Worm (Caenorhabditis elegans) whole organism, late embryonic: ENCODE data around the gene mrps-7.

Source experiments
- C08G9.2 ChIP-seq: sonication (generic microtip); optimal IDR thresholded peaks from 2 replicates; lab custom pipeline; 2016; ENCODE audit warnings: mild to moderate bottlenecking, missing genetic modification characterization, moderate library complexity, missing compliant biosample characterization
- F13H6.1 ChIP-seq: sonication (generic microtip); optimal IDR thresholded peaks from 2 replicates; lab custom pipeline; 2016; ENCODE audit warnings: missing genetic modification characterization, missing compliant biosample characterization
- ahr-1 ChIP-seq: sonication (generic microtip); optimal IDR thresholded peaks from 2 replicates; lab custom pipeline; 2016; ENCODE audit warnings: missing genetic modification characterization, missing compliant biosample characterization
- ceh-18 ChIP-seq: sonication (generic microtip); optimal IDR thresholded peaks from 2 replicates; lab custom pipeline; 2016; ENCODE audit warnings: missing genetic modification characterization, missing compliant biosample characterization
- ceh-19 ChIP-seq: fragments of 200-800 bp; sonication (Bioruptor generic); optimal IDR thresholded peaks from 2 replicates; lab custom pipeline; 2018; ENCODE audit warnings: mild to moderate bottlenecking, missing genetic modification characterization, missing compliant biosample characterization
- ceh-2 ChIP-seq: sonication (generic microtip); optimal IDR thresholded peaks from 2 replicates; lab custom pipeline; 2016; ENCODE audit warnings: missing genotype, missing genetic modification characterization, missing compliant biosample characterization
- ceh-22 ChIP-seq: sonication (generic microtip); optimal IDR thresholded peaks from 2 replicates; lab custom pipeline; 2017; ENCODE audit warnings: missing biosample characterization, missing genetic modification characterization
- ceh-24 ChIP-seq: sonication (generic microtip); optimal IDR thresholded peaks from 2 replicates; lab custom pipeline; 2016; ENCODE audit warnings: mild to moderate bottlenecking, missing genetic modification characterization, missing compliant biosample characterization
- ceh-34 ChIP-seq: sonication (generic microtip); optimal IDR thresholded peaks from 2 replicates; lab custom pipeline; 2016; ENCODE audit warnings: mild to moderate bottlenecking, missing genetic modification characterization, missing compliant biosample characterization
- ceh-6 ChIP-seq: fragments of 200-800 bp; sonication (Bioruptor generic); optimal IDR thresholded peaks from 2 replicates; lab custom pipeline; 2018; ENCODE audit warnings: mild to moderate bottlenecking, missing genetic modification characterization, missing compliant biosample characterization
- che-1 ChIP-seq: sonication (generic microtip); optimal IDR thresholded peaks from 2 replicates; lab custom pipeline; 2016; ENCODE audit warnings: mild to moderate bottlenecking, missing genetic modification characterization, missing compliant biosample characterization
- dve-1 ChIP-seq: sonication (generic microtip); optimal IDR thresholded peaks from 2 replicates; lab custom pipeline; 2017; ENCODE audit warnings: antibody characterized with exemption, mild to moderate bottlenecking, missing genetic modification characterization, missing compliant biosample characterization
- elt-2 ChIP-seq: sonication (generic microtip); optimal IDR thresholded peaks from 2 replicates; lab custom pipeline; 2016; ENCODE audit warnings: missing genetic modification reagents, missing genetic modification characterization, missing compliant biosample characterization
- elt-4 ChIP-seq: sonication (generic microtip); optimal IDR thresholded peaks from 2 replicates; lab custom pipeline; 2016; ENCODE audit warnings: missing genetic modification characterization, missing compliant biosample characterization
- fax-1 ChIP-seq: sonication (generic microtip); optimal IDR thresholded peaks from 2 replicates; lab custom pipeline; 2016; ENCODE audit warnings: missing genotype, missing genetic modification characterization, missing compliant biosample characterization
- fkh-10 ChIP-seq: fragments of 150-350 bp; optimal IDR thresholded peaks from 2 replicates; lab custom pipeline; 2014; ENCODE audit warnings: missing biosample characterization, missing genetic modification reagents, missing genetic modification characterization
- fkh-6 ChIP-seq: sonication (generic microtip); optimal IDR thresholded peaks from 2 replicates; lab custom pipeline; 2016; ENCODE audit warnings: missing genetic modification characterization, missing compliant biosample characterization
- hlh-13 ChIP-seq: fragments of 200-800 bp; sonication (Bioruptor generic); optimal IDR thresholded peaks from 2 replicates; lab custom pipeline; 2018; ENCODE audit warnings: mild to moderate bottlenecking, missing genetic modification characterization, missing compliant biosample characterization
- hlh-30 ChIP-seq: sonication (generic microtip); optimal IDR thresholded peaks from 2 replicates; lab custom pipeline; 2017; ENCODE audit warnings: antibody characterized with exemption, missing genetic modification characterization, missing compliant biosample characterization; ENCODE audit not compliant: insufficient read depth
- hlh-6 ChIP-seq: sonication (generic microtip); optimal IDR thresholded peaks from 2 replicates; lab custom pipeline; 2016; ENCODE audit warnings: missing genotype, missing genetic modification characterization, missing compliant biosample characterization
- lim-6 ChIP-seq: sonication (generic microtip); optimal IDR thresholded peaks from 2 replicates; lab custom pipeline; 2016; ENCODE audit warnings: missing genetic modification characterization, missing compliant biosample characterization
- mec-3 ChIP-seq: sonication (generic microtip); optimal IDR thresholded peaks from 2 replicates; lab custom pipeline; 2016; ENCODE audit warnings: borderline replicate concordance, missing genetic modification characterization, missing compliant biosample characterization
- nhr-11 ChIP-seq: fragments of 150-350 bp; optimal IDR thresholded peaks from 2 replicates; lab custom pipeline; 2014; ENCODE audit warnings: missing biosample characterization, missing genetic modification characterization
- pag-3 ChIP-seq: sonication (generic microtip); optimal IDR thresholded peaks from 2 replicates; lab custom pipeline; 2016; ENCODE audit warnings: missing compliant biosample characterization, missing genetic modification characterization, borderline replicate concordance
- pax-1 ChIP-seq: fragments of 150-350 bp; optimal IDR thresholded peaks from 2 replicates; lab custom pipeline; 2014; ENCODE audit warnings: missing biosample characterization, missing genetic modification characterization
- pha-2 ChIP-seq: sonication (generic microtip); optimal IDR thresholded peaks from 2 replicates; lab custom pipeline; 2017; ENCODE audit warnings: mild to moderate bottlenecking, missing genetic modification characterization, missing compliant biosample characterization
- pha-4 ChIP-seq: fragments of 150-350 bp; optimal IDR thresholded peaks from 2 replicates; lab custom pipeline; 2018; ENCODE audit warnings: missing biosample characterization, missing genetic modification reagents, missing genetic modification characterization
- pqm-1 ChIP-seq: sonication (generic microtip); optimal IDR thresholded peaks from 2 replicates; lab custom pipeline; 2016; ENCODE audit warnings: missing genetic modification characterization, missing compliant biosample characterization
- ref-2 ChIP-seq: sonication (generic microtip); optimal IDR thresholded peaks from 2 replicates; lab custom pipeline; 2016; ENCODE audit warnings: missing genetic modification characterization, missing compliant biosample characterization
- rnt-1 ChIP-seq: sonication (generic microtip); optimal IDR thresholded peaks from 2 replicates; lab custom pipeline; 2016; ENCODE audit warnings: missing genetic modification characterization, missing compliant biosample characterization
- sox-4 ChIP-seq: sonication (generic microtip); optimal IDR thresholded peaks from 2 replicates; lab custom pipeline; 2017; ENCODE audit warnings: mild to moderate bottlenecking, missing genetic modification characterization, inconsistent platforms, missing compliant biosample characterization
- tbx-2 ChIP-seq: sonication (generic microtip); optimal IDR thresholded peaks from 2 replicates; lab custom pipeline; 2016; ENCODE audit warnings: missing genetic modification characterization, missing compliant biosample characterization
- tbx-7 ChIP-seq: sonication (generic microtip); optimal IDR thresholded peaks from 2 replicates; lab custom pipeline; 2016; ENCODE audit warnings: missing genotype, missing genetic modification characterization, missing compliant biosample characterization
- ttx-3 ChIP-seq: sonication (generic microtip); optimal IDR thresholded peaks from 2 replicates; lab custom pipeline; 2016; ENCODE audit warnings: missing genetic modification reagents, missing genetic modification characterization, missing compliant biosample characterization
- unc-3 ChIP-seq, 2 experiments: fragments of 200-800 bp in 1 of 2; sonication (Bioruptor generic) in 1 of 2; sonication (generic microtip) in 1 of 2; conservative IDR thresholded peaks in 1 of 2; optimal IDR thresholded peaks in 1 of 2; 2 replicates each; pipeline versions ENCODE4 v1.3.6 to Lab custom; 2016 to 2022; ENCODE audit warnings: missing compliant biosample characterization in 2 of 2, missing genetic modification characterization in 2 of 2, missing genetic modification reagents in 1 of 2
- unc-42 ChIP-seq: sonication (generic microtip); optimal IDR thresholded peaks from 2 replicates; lab custom pipeline; 2016; ENCODE audit warnings: missing genotype, missing genetic modification characterization, missing compliant biosample characterization
- unc-55 ChIP-seq: sonication (generic microtip); optimal IDR thresholded peaks from 2 replicates; lab custom pipeline; 2017; ENCODE audit warnings: missing biosample characterization, missing genetic modification reagents, missing genetic modification characterization
- unc-86 ChIP-seq: sonication (generic microtip); optimal IDR thresholded peaks from 2 replicates; lab custom pipeline; 2016; ENCODE audit warnings: missing genetic modification characterization, missing compliant biosample characterization
- ztf-16 ChIP-seq: sonication (generic microtip); optimal IDR thresholded peaks from 2 replicates; lab custom pipeline; 2017; ENCODE audit warnings: missing genetic modification characterization, missing compliant biosample characterization

Gene mrps-7

ce11 chrIV:14754912-14755311 lies 12.6 kb downstream of the mrps-7 start, which contains the start of gene Y57G11C.499:
TSS of gene Y57G11C.499 (minus strand) at chrIV:14754934.
- TF ChIP-seq pax-1 (tag; lab: Kevin White, UChicago) (no peak), nhr-11 (tag; lab: Kevin White, UChicago) (no peak), pqm-1 (tag; lab: Kevin White, UChicago) (no peak), sox-4 (tag; lab: Kevin White, UChicago) (no peak), dve-1 (tag; lab: Kevin White, UChicago) (no peak), che-1 (no peak), ceh-34 (tag; lab: Kevin White, UChicago) (no peak), unc-86 (tag; lab: Kevin White, UChicago) (no peak), pag-3 (no peak), F13H6.1 (tag; lab: Kevin White, UChicago) (no peak), lim-6 (tag; lab: Kevin White, UChicago) (no peak), ref-2 (no peak), mec-3 (tag; lab: Kevin White, UChicago) (no peak), C08G9.2 (tag; lab: Kevin White, UChicago) (no peak), unc-42 (no peak), hlh-6 (no peak), ceh-18 (tag; lab: Kevin White, UChicago) (no peak), unc-55 (GFP tag; lab: Kevin White, UChicago) (no peak), unc-3 (GFP tag; conservative IDR thresholded peaks at IDR 0.05; lab: Robert Waterston, UW) (no peak), unc-3 (tag; optimal IDR thresholded peaks at IDR 0.05; lab: Kevin White, UChicago) (no peak)

- TF ChIP-seq ceh-24, result no peak
- TF ChIP-seq ahr-1 (tag; lab: Kevin White, UChicago), result no peak
- no peak for TF ChIP-seq ref-2
- TF ChIP-seq fkh-6, result no peak
- no peak for TF ChIP-seq hlh-13
- TF ChIP-seq pag-3, result no peak
- TF ChIP-seq hlh-6, result no peak
- no peak for TF ChIP-seq nhr-11 (tag; lab: Kevin White, UChicago)
- TF ChIP-seq rnt-1, result no peak
- TF ChIP-seq tbx-7 (tag; lab: Kevin White, UChicago), result no peak
- TF ChIP-seq elt-4 (tag; lab: Kevin White, UChicago), result no peak
- TF ChIP-seq elt-2 (tag; lab: Kevin White, UChicago), result no peak
- TF ChIP-seq dve-1 (tag; lab: Kevin White, UChicago), result no peak
- no peak for TF ChIP-seq pax-1 (tag; lab: Kevin White, UChicago)
- no peak for TF ChIP-seq ceh-6 (GFP tag; lab: Kevin White, UChicago)
- TF ChIP-seq C08G9.2 (tag; lab: Kevin White, UChicago), result no peak
- TF ChIP-seq pha-4 (tag; lab: Kevin White, UChicago), result no peak
- no peak for TF ChIP-seq fax-1 (tag; lab: Kevin White, UChicago)
These were observed 25.6 kb downstream of the mrps-7 start for ce11 chrIV:14741926-14742325.

- TF ChIP-seq fax-1 (tag; lab: Kevin White, UChicago) (no peak), elt-2 (tag; lab: Kevin White, UChicago) (no peak), ztf-16 (no peak), ceh-22 (tag; lab: Kevin White, UChicago) (no peak), ttx-3 (no peak), hlh-30 (tag; lab: Kevin White, UChicago) (no peak), tbx-7 (tag; lab: Kevin White, UChicago) (no peak), unc-55 (GFP tag; lab: Kevin White, UChicago) (no peak), pha-2 (tag; lab: Kevin White, UChicago) (no peak), ceh-2 (tag; lab: Kevin White, UChicago) (no peak), hlh-6 (no peak), ceh-19 (no peak), pag-3 (no peak), C08G9.2 (tag; lab: Kevin White, UChicago) (no peak), fkh-10 (no peak), tbx-2 (tag; lab: Kevin White, UChicago) (no peak)
These were observed 38.3 kb downstream of the mrps-7 start for ce11 chrIV:14729272-14729671.
